Worm (Caenorhabditis elegans): Measurements from ENCODE around the gene H35B03.2.

Gene H35B03.2

DNA sequence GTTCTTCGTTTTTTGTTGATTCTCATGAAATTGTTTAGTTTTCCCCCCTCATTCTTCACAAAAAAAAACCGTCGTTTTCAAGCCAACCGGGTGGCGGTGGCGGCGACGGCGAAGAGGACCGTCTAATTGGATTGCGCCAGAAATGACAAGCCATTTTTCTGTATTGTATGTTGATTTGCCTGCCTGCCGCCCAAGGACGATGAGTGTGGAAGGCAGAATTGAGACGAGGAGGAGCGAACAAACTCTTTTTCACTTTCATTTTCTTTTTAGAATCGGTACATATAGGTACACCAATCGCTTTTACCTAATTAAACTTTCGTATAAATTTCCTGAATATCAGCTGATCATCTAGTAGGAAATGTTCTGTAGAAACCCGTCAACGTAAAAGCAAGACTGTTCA lies 29.8 kb downstream of the H35B03.2 start:
- no peak for TF ChIP-seq cog-1 (tag; optimal IDR thresholded peaks at IDR 0.05)
- no peak for TF ChIP-seq flt-1 (GFP tag; IDR thresholded peaks at IDR 0.05)
- TF ChIP-seq ztf-23 (GFP tag; IDR thresholded peaks at IDR 0.05), result no peak

DNA sequence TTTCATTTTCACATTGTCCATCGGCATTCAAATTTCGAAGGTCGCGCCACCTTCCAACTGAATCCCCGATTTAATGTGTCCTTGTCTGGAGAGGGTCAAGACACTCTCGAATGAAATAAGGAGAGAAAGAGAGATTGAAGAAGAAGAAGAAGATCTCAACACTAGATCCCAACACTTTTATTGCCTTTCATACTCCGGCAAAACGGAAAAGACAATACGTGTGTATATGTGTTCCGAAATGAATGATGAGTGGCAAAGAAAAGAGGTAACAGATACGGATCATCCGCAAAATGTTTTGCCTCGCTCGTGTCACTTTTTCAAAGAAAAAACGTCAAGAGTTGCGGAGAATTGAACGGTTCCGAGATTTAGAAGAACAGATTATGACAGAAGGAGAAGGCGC lies 31.1 kb downstream of the H35B03.2 start:
- TF ChIP-seq flt-1 (GFP tag; IDR thresholded peaks at IDR 0.05), result no peak
- no peak for TF ChIP-seq med-1 (GFP tag; optimal IDR thresholded peaks at IDR 0.05; ENCODE audit: insufficient read depth)
- TF ChIP-seq klf-2 (GFP tag; conservative IDR thresholded peaks at IDR 0.05), result no peak
- TF ChIP-seq tab-1 (GFP tag; IDR thresholded peaks at IDR 0.05), result no peak
- TF ChIP-seq cog-1 (tag; optimal IDR thresholded peaks at IDR 0.05), result no peak
- no peak for TF ChIP-seq ztf-29 (GFP tag; IDR thresholded peaks at IDR 0.05)
- no peak for TF ChIP-seq ref-1 (GFP tag; conservative IDR thresholded peaks at IDR 0.05)
- no peak for TF ChIP-seq ztf-23 (GFP tag; IDR thresholded peaks at IDR 0.05)
- TF ChIP-seq T22C8.4 (GFP tag; IDR thresholded peaks at IDR 0.05), result no peak

- TF ChIP-seq ztf-23 (GFP tag; IDR thresholded peaks at IDR 0.05) (peak; percentile 32; the same call in 1 of the 2 replicates), flt-1 (GFP tag; IDR thresholded peaks at IDR 0.05) (peak; percentile 22; the same call in 1 of the 2 replicates)
These were observed 40.3 kb downstream of the H35B03.2 start for ce11 chrIV:5691189-5691588.

DNA sequence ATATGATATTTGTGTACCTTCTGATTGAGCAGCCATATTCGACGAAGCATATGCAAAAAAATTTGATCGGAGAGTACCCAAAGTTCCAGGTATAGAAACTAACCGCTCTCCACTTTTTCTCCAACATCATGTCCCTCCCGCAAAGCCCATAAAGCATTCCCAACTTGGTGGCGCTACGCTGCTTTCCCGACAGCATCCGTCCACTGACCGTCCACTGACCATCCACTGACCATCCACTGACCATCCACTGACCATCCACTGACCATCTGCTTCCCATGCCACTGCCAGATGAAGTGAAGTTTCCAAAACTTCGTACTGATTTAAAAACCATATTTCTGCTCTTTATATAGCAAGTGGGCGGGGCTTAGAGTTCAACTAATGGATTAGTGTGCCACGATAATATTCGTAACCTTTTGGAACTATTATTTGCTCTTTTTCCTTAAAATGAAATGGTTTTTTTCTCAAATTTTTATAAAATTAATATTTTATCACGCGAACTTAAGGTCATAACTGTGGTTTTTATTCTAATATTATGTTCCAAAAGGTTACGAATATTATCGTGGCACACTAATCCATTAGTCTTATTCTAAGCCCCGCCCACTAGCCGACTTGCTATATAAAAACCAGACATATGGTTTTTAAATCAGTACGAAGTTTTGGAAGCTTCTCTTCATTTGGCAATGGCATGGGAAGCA lies 40.9 kb downstream of the H35B03.2 start, which contains the start of gene C55C3.8:
TSS of gene C55C3.8 (plus strand) at position 645 of the 695 bp plus-strand sequence.
- TF ChIP-seq ztf-23 (GFP tag; IDR thresholded peaks at IDR 0.05) (no peak), cog-1 (tag; optimal IDR thresholded peaks at IDR 0.05) (no peak), ztf-29 (GFP tag; IDR thresholded peaks at IDR 0.05) (no peak), T22C8.4 (GFP tag; IDR thresholded peaks at IDR 0.05) (no peak), ref-1 (GFP tag; conservative IDR thresholded peaks at IDR 0.05) (no peak), klf-2 (GFP tag; conservative IDR thresholded peaks at IDR 0.05) (no peak), flt-1 (GFP tag; IDR thresholded peaks at IDR 0.05) (no peak), med-1 (GFP tag; optimal IDR thresholded peaks at IDR 0.05; ENCODE audit: insufficient read depth) (no peak), tab-1 (GFP tag; IDR thresholded peaks at IDR 0.05) (no peak)

- TF ChIP-seq ztf-23 (GFP tag; IDR thresholded peaks at IDR 0.05) (no peak), flt-1 (GFP tag; IDR thresholded peaks at IDR 0.05) (no peak), tab-1 (GFP tag; IDR thresholded peaks at IDR 0.05) (no peak), ref-1 (GFP tag; conservative IDR thresholded peaks at IDR 0.05) (no peak), T22C8.4 (GFP tag; IDR thresholded peaks at IDR 0.05) (peak; percentile 45; the same call in 1 of the 2 replicates), ztf-29 (GFP tag; IDR thresholded peaks at IDR 0.05) (no peak), cog-1 (tag; optimal IDR thresholded peaks at IDR 0.05) (no peak)
These were observed 46.5 kb downstream of the H35B03.2 start, which contains the start of gene C55C3.3 for ce11 chrIV:5685014-5685413. TSS of gene C55C3.3 (plus strand) at chrIV:5685287.

DNA sequence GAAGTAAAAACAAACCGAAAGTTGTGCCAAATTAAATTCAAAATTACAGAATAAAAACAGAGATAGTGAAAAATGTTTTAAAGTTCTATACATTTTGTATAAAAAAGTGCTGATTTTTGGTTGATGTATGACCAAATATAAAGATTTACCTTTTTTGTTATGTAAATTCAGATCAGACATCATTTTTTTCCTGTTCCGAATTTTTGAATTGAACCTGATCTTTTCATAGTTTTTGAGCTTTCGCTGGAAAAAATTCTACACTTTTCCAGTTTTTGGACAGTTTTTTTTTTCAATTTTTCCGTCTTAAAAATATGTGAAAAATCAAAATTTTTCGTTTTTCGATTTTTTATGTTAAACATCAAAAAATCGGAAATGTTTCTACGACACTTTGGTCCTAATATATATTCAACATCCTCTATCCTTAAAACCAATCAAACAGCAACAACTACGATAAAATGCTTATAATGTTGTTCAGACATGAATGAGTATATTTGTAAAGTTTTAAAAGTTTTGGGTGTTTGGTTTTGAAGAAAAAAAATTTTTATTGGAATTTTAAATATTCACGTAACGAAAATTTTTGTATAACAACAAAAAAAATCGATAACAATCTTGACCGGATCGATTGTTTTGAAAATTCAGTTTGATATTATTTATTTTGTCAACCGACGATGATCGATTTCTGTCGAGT lies 48.8 kb downstream of the H35B03.2 start, which contains the start of the genes C55C3.7 and C55C3.6:
TSS of gene C55C3.7 (minus strand) at position 101 of the 688 bp plus-strand sequence.
TSS of gene C55C3.6 (plus strand) at position 638 of the 688 bp plus-strand sequence.
- TF ChIP-seq cog-1 (tag; optimal IDR thresholded peaks at IDR 0.05) (no peak), ztf-29 (GFP tag; IDR thresholded peaks at IDR 0.05) (no peak), T22C8.4 (GFP tag; IDR thresholded peaks at IDR 0.05) (no peak), klf-2 (GFP tag; conservative IDR thresholded peaks at IDR 0.05) (no peak), tab-1 (GFP tag; IDR thresholded peaks at IDR 0.05) (no peak), ztf-23 (GFP tag; IDR thresholded peaks at IDR 0.05) (no peak), ref-1 (GFP tag; conservative IDR thresholded peaks at IDR 0.05) (no peak), flt-1 (GFP tag; IDR thresholded peaks at IDR 0.05) (no peak), med-1 (GFP tag; optimal IDR thresholded peaks at IDR 0.05; ENCODE audit: insufficient read depth) (no peak)
